Worm (Caenorhabditis elegans): ENCODE measurements around the gene exc-12.

DNA sequence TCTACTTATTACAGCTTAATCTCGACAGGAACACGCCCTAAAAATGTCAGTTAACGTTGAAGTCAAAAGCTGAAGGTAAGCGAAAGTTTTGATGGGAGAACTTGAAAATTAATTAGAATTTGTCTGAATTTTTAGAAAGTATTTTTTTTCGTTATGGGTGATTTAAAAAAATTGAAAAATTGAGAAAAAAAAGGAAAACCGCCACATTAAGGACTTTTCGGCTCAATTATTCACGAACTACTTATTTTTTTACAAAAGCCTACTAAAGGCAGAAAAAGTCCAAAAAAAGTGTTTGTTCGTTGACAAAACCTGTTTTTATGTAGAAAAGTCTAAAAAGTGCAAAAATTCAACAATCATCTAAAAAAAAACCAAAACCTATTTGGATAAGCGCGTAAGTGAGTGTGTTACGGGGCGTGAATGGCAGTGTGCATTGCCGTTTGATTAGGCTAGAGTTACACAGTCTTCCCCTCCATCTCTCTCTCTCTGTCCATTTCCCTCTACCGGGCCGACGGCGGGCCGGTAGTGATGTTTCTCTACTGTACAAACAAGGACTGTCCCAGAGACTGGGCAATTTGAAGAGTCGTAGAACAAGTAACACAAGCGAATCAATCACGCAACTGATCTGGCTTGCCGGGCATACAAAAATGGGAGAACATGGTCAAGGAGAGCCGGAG, 42.7 kb downstream of the exc-12 start, which contains the start of gene lron-13:
- TF ChIP-seq nhr-28 (tag; optimal IDR thresholded peaks at IDR 0.05) (no peak), ceh-8 (GFP tag; optimal IDR thresholded peaks at IDR 0.05) (no peak), ceh-90 (tag; optimal IDR thresholded peaks at IDR 0.05) (no peak), swsn-7 (tag; optimal IDR thresholded peaks at IDR 0.05) (no peak), ztf-11 (tag; optimal IDR thresholded peaks at IDR 0.05) (no peak), pqm-1 (tag; optimal IDR thresholded peaks at IDR 0.05) (no peak), nhr-76 (tag; optimal IDR thresholded peaks at IDR 0.05) (no peak), xbp-1 (tag; optimal IDR thresholded peaks at IDR 0.05) (no peak), nhr-47 (tag; optimal IDR thresholded peaks at IDR 0.05) (no peak), aha-1 (tag; optimal IDR thresholded peaks at IDR 0.05) (no peak), nhr-12 (tag; optimal IDR thresholded peaks at IDR 0.05) (no peak), snpc-4 (tag; optimal IDR thresholded peaks at IDR 0.05) (no peak), lin-39 (tag; optimal IDR thresholded peaks at IDR 0.05) (no peak), mep-1 (tag; optimal IDR thresholded peaks at IDR 0.05) (no peak)

All from whole organism, L1 larva.